Fruit fly (Drosophila melanogaster): Measurements from ENCODE around the gene D12.

DNA sequence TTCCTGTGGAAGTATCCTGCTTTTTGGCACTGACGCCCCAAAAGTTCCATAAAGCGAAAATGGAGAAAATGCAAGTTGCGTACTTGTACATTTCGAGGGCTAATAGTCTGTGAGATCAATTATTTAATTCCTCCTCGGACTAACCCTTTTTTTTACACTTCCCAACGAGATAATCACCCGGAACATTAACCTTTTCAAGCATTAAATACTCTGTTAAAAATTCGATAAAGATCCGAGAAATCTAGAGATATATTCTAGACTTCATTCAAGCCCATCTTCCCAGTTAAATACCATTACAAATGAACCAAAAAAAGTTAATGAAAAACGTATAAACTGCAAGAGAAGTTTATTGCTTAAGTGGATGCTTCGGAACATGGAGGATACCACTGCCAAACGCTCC lies 43.0 kb downstream of the D12 start, which contains the start of gene lectin-29Ca:
- TF ChIP-seq CTCF (optimal IDR thresholded peaks at IDR 0.05) (no peak), CG8478 (optimal IDR thresholded peaks at IDR 0.05) (no peak)
